Worm (Caenorhabditis elegans) whole organism, mixed stage, embryonic: ENCODE results near the gene C18D11.1.

ENCODE experiments used
- M03D4.4 ChIP-seq: sonication (generic microtip); optimal IDR thresholded peaks from 2 replicates; lab custom pipeline; 2017; ENCODE audit warnings: mild to moderate bottlenecking, missing genetic modification characterization, missing compliant biosample characterization
- bed-3 ChIP-seq: fragments of 200-800 bp; sonication (Bioruptor generic); optimal IDR thresholded peaks from 3 replicates; lab custom pipeline; 2018; ENCODE audit warnings: mild to moderate bottlenecking, missing genetic modification characterization, moderate library complexity, missing compliant biosample characterization
- blmp-1 ChIP-seq: fragments of 150-350 bp; optimal IDR thresholded peaks from 2 replicates; lab custom pipeline; 2014; ENCODE audit warnings: missing biosample characterization, missing genetic modification characterization
- ceh-39 ChIP-seq: fragments of 150-350 bp; optimal IDR thresholded peaks from 2 replicates; lab custom pipeline; 2014; ENCODE audit warnings: missing biosample characterization, missing genetic modification characterization
- ceh-43 ChIP-seq: fragments of 200-800 bp; sonication (Bioruptor generic); optimal IDR thresholded peaks from 2 replicates; lab custom pipeline; 2018; ENCODE audit warnings: mild to moderate bottlenecking, missing genetic modification characterization, moderate library complexity, missing compliant biosample characterization
- ceh-83 ChIP-seq: fragments of 200-800 bp; sonication (Bioruptor generic); optimal IDR thresholded peaks from 2 replicates; lab custom pipeline; 2018; ENCODE audit warnings: mild to moderate bottlenecking, missing genetic modification characterization, missing compliant biosample characterization
- ces-1 ChIP-seq: fragments of 150-350 bp; optimal IDR thresholded peaks from 2 replicates; lab custom pipeline; 2014; ENCODE audit warnings: missing biosample characterization, missing genetic modification reagents, missing genetic modification characterization
- cnd-1 ChIP-seq: fragments of 200-800 bp; sonication (Bioruptor generic); optimal IDR thresholded peaks from 2 replicates; lab custom pipeline; 2018; ENCODE audit warnings: mild to moderate bottlenecking, missing genetic modification characterization, missing compliant biosample characterization
- drap-1 ChIP-seq: fragments of 200-800 bp; sonication (Bioruptor generic); optimal IDR thresholded peaks from 3 replicates; lab custom pipeline; 2018; ENCODE audit warnings: mild to moderate bottlenecking, missing genetic modification characterization, missing compliant biosample characterization
- elt-1 ChIP-seq: sonication (generic microtip); optimal IDR thresholded peaks from 2 replicates; lab custom pipeline; 2017; ENCODE audit warnings: missing genetic modification characterization, mild to moderate bottlenecking, missing compliant biosample characterization, antibody characterized with exemption, moderate library complexity, borderline replicate concordance; ENCODE audit not compliant: insufficient read depth
- elt-3 ChIP-seq: fragments of 150-350 bp; optimal IDR thresholded peaks from 2 replicates; lab custom pipeline; 2014; ENCODE audit warnings: missing biosample characterization, missing genetic modification characterization
- flh-1 ChIP-seq: fragments of 200-800 bp; sonication (Bioruptor generic); optimal IDR thresholded peaks from 2 replicates; lab custom pipeline; 2018; ENCODE audit warnings: mild to moderate bottlenecking, missing genetic modification characterization, moderate library complexity, missing compliant biosample characterization
- ham-2 ChIP-seq: fragments of 200-800 bp; sonication (Bioruptor generic); optimal IDR thresholded peaks from 2 replicates; lab custom pipeline; 2018; ENCODE audit warnings: mild to moderate bottlenecking, missing genetic modification characterization, missing compliant biosample characterization
- hlh-1 ChIP-seq: fragments of 150-350 bp; optimal IDR thresholded peaks from 2 replicates; lab custom pipeline; 2014; ENCODE audit warnings: missing biosample characterization, missing genetic modification reagents, missing genetic modification characterization
- lin-13 ChIP-seq: fragments of 150-350 bp; optimal IDR thresholded peaks from 2 replicates; lab custom pipeline; 2014; ENCODE audit warnings: missing biosample characterization, missing genetic modification characterization
- lin-32 ChIP-seq: fragments of 200-800 bp; sonication (Bioruptor generic); optimal IDR thresholded peaks from 2 replicates; lab custom pipeline; 2018; ENCODE audit warnings: mild to moderate bottlenecking, missing genetic modification characterization, missing compliant biosample characterization
- lsy-2 ChIP-seq: fragments of 150-350 bp; optimal IDR thresholded peaks from 2 replicates; lab custom pipeline; 2014; ENCODE audit warnings: missing biosample characterization, missing genetic modification characterization
- mab-5 ChIP-seq: fragments of 150-350 bp; optimal IDR thresholded peaks from 2 replicates; lab custom pipeline; 2014; ENCODE audit warnings: missing biosample characterization, missing genetic modification characterization
- mep-1 ChIP-seq: fragments of 150-350 bp; optimal IDR thresholded peaks from 2 replicates; lab custom pipeline; 2017; ENCODE audit warnings: missing biosample characterization, missing genetic modification reagents, missing genetic modification characterization, inconsistent platforms
- nhr-12 ChIP-seq: fragments of 150-350 bp; optimal IDR thresholded peaks from 2 replicates; lab custom pipeline; 2014; ENCODE audit warnings: missing biosample characterization, missing genetic modification characterization
- nhr-2 ChIP-seq: fragments of 150-350 bp; optimal IDR thresholded peaks from 2 replicates; lab custom pipeline; 2014; ENCODE audit warnings: missing biosample characterization, missing genetic modification characterization
- nhr-237 ChIP-seq: fragments of 150-350 bp; optimal IDR thresholded peaks from 2 replicates; lab custom pipeline; 2014; ENCODE audit warnings: missing biosample characterization, missing genetic modification characterization
- nhr-28 ChIP-seq: fragments of 150-350 bp; optimal IDR thresholded peaks from 2 replicates; lab custom pipeline; 2014; ENCODE audit warnings: missing biosample characterization, missing genetic modification characterization
- nhr-76 ChIP-seq: sonication (generic microtip); optimal IDR thresholded peaks from 2 replicates; lab custom pipeline; 2017; ENCODE audit warnings: missing biosample characterization, missing genetic modification characterization
- pha-4 ChIP-seq: fragments of 150-350 bp; optimal IDR thresholded peaks from 2 replicates; lab custom pipeline; 2018; ENCODE audit warnings: missing biosample characterization, missing genetic modification reagents, missing genetic modification characterization
- sem-2 ChIP-seq: fragments of 200-800 bp; sonication (Bioruptor generic); optimal IDR thresholded peaks from 2 replicates; lab custom pipeline; 2018; ENCODE audit warnings: mild to moderate bottlenecking, missing genetic modification characterization, missing compliant biosample characterization
- snpc-4 ChIP-seq: fragments of 150-350 bp; optimal IDR thresholded peaks from 2 replicates; lab custom pipeline; 2014; ENCODE audit warnings: missing biosample characterization, missing genetic modification characterization
- sptf-1 ChIP-seq: sonication (generic microtip); optimal IDR thresholded peaks from 2 replicates; lab custom pipeline; 2017; ENCODE audit warnings: mild to moderate bottlenecking, missing genetic modification characterization, moderate library complexity, missing compliant biosample characterization
- tbx-8 ChIP-seq: fragments of 200-800 bp; sonication (Bioruptor generic); optimal IDR thresholded peaks from 2 replicates; lab custom pipeline; 2018; ENCODE audit warnings: mild to moderate bottlenecking, missing genetic modification characterization, moderate library complexity, missing compliant biosample characterization
- unc-120 ChIP-seq: sonication (generic microtip); optimal IDR thresholded peaks from 2 replicates; lab custom pipeline; 2017; ENCODE audit warnings: missing genetic modification characterization, missing compliant biosample characterization; ENCODE audit not compliant: poor library complexity, severe bottlenecking
- unc-39 ChIP-seq: fragments of 150-350 bp; optimal IDR thresholded peaks from 2 replicates; lab custom pipeline; 2014; ENCODE audit warnings: missing biosample characterization, missing genetic modification characterization
- unc-62 ChIP-seq: fragments of 150-350 bp; optimal IDR thresholded peaks from 2 replicates; lab custom pipeline; 2014; ENCODE audit warnings: missing biosample characterization, missing genetic modification reagents, missing genetic modification characterization
- ztf-11 ChIP-seq: fragments of 150-350 bp; optimal IDR thresholded peaks from 2 replicates; lab custom pipeline; 2014; ENCODE audit warnings: missing biosample characterization, missing genetic modification characterization

Gene C18D11.1

ce11 chrIII:11807418-11807817, 9.0 kb upstream of the C18D11.1 start, which contains the start of gene C18D11.10:
Gene C18D11.10 (plus strand): TSS chrIII:11807718.
- TF ChIP-seq lin-32 (GFP tag; lab: Kevin White, UChicago) (no peak), nhr-2 (tag; lab: Kevin White, UChicago) (no peak), elt-1 (no peak), pha-4 (tag; lab: Kevin White, UChicago) (no peak), sem-2 (GFP tag; lab: Kevin White, UChicago) (no peak), mab-5 (no peak), elt-3 (no peak)
- TF ChIP-seq, all 35 proteins: peak for 0

DNA sequence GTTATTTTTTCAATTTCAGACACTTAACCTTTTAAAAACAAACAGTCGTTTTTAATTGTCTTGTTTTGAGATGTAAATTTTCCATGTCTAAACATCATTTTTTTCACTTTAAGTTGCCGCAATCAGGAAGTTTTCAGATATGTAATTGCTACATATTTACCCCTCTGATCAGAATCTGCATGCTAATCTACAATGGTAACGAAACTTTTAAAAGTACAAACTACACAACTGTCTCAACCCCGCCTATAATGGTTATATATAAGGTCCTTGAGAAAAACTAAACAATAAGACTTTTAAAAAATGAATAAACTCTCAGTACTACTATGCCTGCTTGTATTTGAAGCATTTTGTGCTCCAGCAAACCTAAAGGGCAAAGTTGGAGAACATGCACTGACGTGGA, 7.6 kb upstream of the C18D11.1 start, which contains the start of gene C18D11.9:
Gene C18D11.9 (plus strand): TSS at position 301 of the 400 bp plus-strand sequence.
- TF ChIP-seq sem-2 (GFP tag; lab: Kevin White, UChicago) = no peak
- TF ChIP-seq nhr-237 = no peak
- no peak for TF ChIP-seq nhr-28 (tag; lab: Kevin White, UChicago)
- TF ChIP-seq tbx-8 = no peak
- TF ChIP-seq hlh-1 (tag; lab: Kevin White, UChicago) = no peak
- no peak for TF ChIP-seq flh-1 (GFP tag; lab: Kevin White, UChicago)
- no peak for TF ChIP-seq sptf-1 (tag; lab: Kevin White, UChicago)

- no peak for TF ChIP-seq cnd-1 (tag; lab: Kevin White, UChicago)
Observed at ce11 chrIII:11810447-11810846, 5.9 kb upstream of the C18D11.1 start, which contains the start of gene C18D11.6. Gene C18D11.6 (plus strand): TSS chrIII:11810556.

ce11 chrIII:11811839-11812238, 4.5 kb upstream of the C18D11.1 start:
- TF ChIP-seq blmp-1 (tag; lab: Kevin White, UChicago) (peak; percentile 10), hlh-1 (tag; lab: Kevin White, UChicago) (no peak)

ce11 chrIII:11814653-11815052, 1.7 kb upstream of the C18D11.1 start:
- peak; percentile 58 for TF ChIP-seq blmp-1 (tag; lab: Kevin White, UChicago)
- TF ChIP-seq ztf-11 (tag; lab: Kevin White, UChicago) = no peak
- TF ChIP-seq lin-13 (tag; lab: Kevin White, UChicago) = no peak

ce11 chrIII:11817865-11818264, 1.5 kb downstream of the C18D11.1 start:
- TF ChIP-seq M03D4.4 (tag; lab: Kevin White, UChicago) (no peak), drap-1 (GFP tag; lab: Kevin White, UChicago) (no peak), nhr-12 (tag; lab: Kevin White, UChicago) (no peak), nhr-28 (tag; lab: Kevin White, UChicago) (no peak), nhr-237 (no peak), unc-62 (GFP tag; lab: Kevin White, UChicago) (no peak)

DNA sequence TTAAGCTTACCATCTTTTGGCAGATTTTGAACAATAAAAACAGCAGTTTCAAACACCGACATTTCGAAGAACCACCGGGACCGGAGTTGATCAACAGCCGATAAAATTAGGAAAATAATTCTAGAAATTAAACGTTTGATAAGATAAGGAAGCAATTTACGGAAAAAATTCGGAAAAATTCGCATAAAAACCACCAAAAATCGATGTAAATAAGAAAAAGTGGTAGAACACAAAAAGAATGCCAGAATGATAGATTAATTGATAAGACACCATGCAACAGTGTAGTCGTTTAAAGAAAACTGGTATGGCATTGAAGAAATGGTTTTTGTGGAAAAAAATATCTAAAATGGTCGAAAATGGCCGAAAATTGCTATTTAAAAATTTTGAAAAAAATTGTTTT, 6.0 kb downstream of the C18D11.1 start, which contains the start of gene maa-1:
Gene maa-1 (minus strand): TSS at position 120 of the 400 bp plus-strand sequence.
- TF ChIP-seq blmp-1 (tag; lab: Kevin White, UChicago) = no peak
- TF ChIP-seq elt-3 = no peak
- TF ChIP-seq hlh-1 (tag; lab: Kevin White, UChicago) = no peak

DNA sequence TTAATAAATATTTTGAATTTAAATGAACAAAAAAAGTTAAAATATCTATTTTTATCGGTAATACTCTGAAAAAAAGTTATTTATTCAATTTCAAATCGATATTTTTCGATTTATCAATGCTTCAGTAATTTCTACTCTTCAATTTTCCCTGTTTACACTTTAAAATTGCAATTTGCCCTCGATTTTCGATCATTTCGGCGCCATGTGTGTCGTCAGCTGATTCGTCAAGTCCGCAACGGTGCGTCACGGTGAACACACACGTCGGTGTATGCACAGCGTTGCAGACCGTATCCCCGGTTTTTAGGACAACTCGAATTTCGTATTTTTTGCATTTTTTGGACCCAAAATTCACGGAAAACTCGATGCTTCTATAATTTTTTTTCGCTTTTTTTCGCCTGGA, 6.9 kb downstream of the C18D11.1 start, which contains the start of gene C18D11.3:
Gene C18D11.3 (plus strand): TSS at position 189 of the 400 bp plus-strand sequence.
- no peak for TF ChIP-seq flh-1 (GFP tag; lab: Kevin White, UChicago)
- TF ChIP-seq nhr-2 (tag; lab: Kevin White, UChicago) = no peak
- no peak for TF ChIP-seq drap-1 (GFP tag; lab: Kevin White, UChicago)
- TF ChIP-seq ceh-39 = peak; percentile 1
- TF ChIP-seq nhr-237 = peak; percentile 46
- TF ChIP-seq nhr-76 (tag; lab: Kevin White, UChicago) = no peak
- no peak for TF ChIP-seq nhr-12 (tag; lab: Kevin White, UChicago)
- TF ChIP-seq sptf-1 (tag; lab: Kevin White, UChicago) = peak; percentile 21
- no peak for TF ChIP-seq sem-2 (GFP tag; lab: Kevin White, UChicago)
- TF ChIP-seq lin-32 (GFP tag; lab: Kevin White, UChicago) = no peak
- TF ChIP-seq unc-39 (tag; lab: Kevin White, UChicago) = no peak
- TF ChIP-seq elt-1 = no peak
- TF ChIP-seq ceh-43 (GFP tag; lab: Kevin White, UChicago) = peak; percentile 8
- TF ChIP-seq ham-2 (GFP tag; lab: Kevin White, UChicago) = no peak
- TF ChIP-seq nhr-28 (tag; lab: Kevin White, UChicago) = no peak
- peak; percentile 11 for TF ChIP-seq unc-62 (GFP tag; lab: Kevin White, UChicago)
- TF ChIP-seq bed-3 (GFP tag; lab: Kevin White, UChicago) = no peak
- no peak for TF ChIP-seq elt-3
- no peak for TF ChIP-seq ztf-11 (tag; lab: Kevin White, UChicago)
- TF ChIP-seq mep-1 = peak; percentile 74
- TF ChIP-seq cnd-1 (tag; lab: Kevin White, UChicago) = no peak
- TF ChIP-seq snpc-4 (tag; lab: Kevin White, UChicago) = no peak
- no peak for TF ChIP-seq tbx-8
- no peak for TF ChIP-seq mab-5
- TF ChIP-seq ces-1 (GFP tag; lab: Kevin White, UChicago) = peak; percentile 13
- peak; percentile 10 for TF ChIP-seq M03D4.4 (tag; lab: Kevin White, UChicago)
- TF ChIP-seq unc-120 (tag; lab: Kevin White, UChicago) = peak; percentile 63
- TF ChIP-seq lin-13 (tag; lab: Kevin White, UChicago) = peak; percentile 74
- TF ChIP-seq lsy-2 (tag; lab: Kevin White, UChicago) = peak; percentile 95
- no peak for TF ChIP-seq ceh-83 (GFP tag; lab: Kevin White, UChicago)
